Worm (Caenorhabditis elegans) whole organism, young adult: Measurements from ENCODE around the gene stg-1.

ENCODE experiments used
- B0019.2 ChIP-seq: fragments of 200-800 bp; sonication (Bioruptor generic); conservative IDR thresholded peaks from 2 replicates; pipeline ENCODE4 v1.3.6; 2022; ENCODE audit warnings: missing genetic modification reagents, missing genetic modification characterization, missing compliant biosample characterization
- D2030.7 ChIP-seq: fragments of 200-800 bp; sonication (Bioruptor generic); IDR thresholded peaks from 2 replicates; pipeline ENCODE4 v1.3.6; 2022; ENCODE audit warnings: missing genetic modification reagents, missing genetic modification characterization, missing compliant biosample characterization
- F10E7.11 ChIP-seq: sonication (generic microtip); optimal IDR thresholded peaks from 2 replicates; lab custom pipeline; 2017; ENCODE audit warnings: mild to moderate bottlenecking, missing genetic modification characterization, moderate library complexity, missing compliant biosample characterization
- F33H1.4 ChIP-seq: fragments of 200-800 bp; sonication (Bioruptor generic); IDR thresholded peaks from 2 replicates; pipeline ENCODE4 v1.3.6; 2022; ENCODE audit warnings: missing genetic modification reagents, missing genetic modification characterization, missing compliant biosample characterization
- F49E8.2 ChIP-seq: sonication (generic microtip); optimal IDR thresholded peaks from 3 replicates; lab custom pipeline; 2017; ENCODE audit warnings: missing genetic modification characterization, mild to moderate bottlenecking, missing compliant biosample characterization, antibody characterized with exemption, moderate library complexity; ENCODE audit not compliant: insufficient read depth
- F52B5.7 ChIP-seq: sonication (generic microtip); optimal IDR thresholded peaks from 2 replicates; lab custom pipeline; 2016; ENCODE audit warnings: mild to moderate bottlenecking, missing genetic modification characterization, missing compliant biosample characterization
- F55B11.4 ChIP-seq: sonication (generic microtip); optimal IDR thresholded peaks from 2 replicates; lab custom pipeline; 2016; ENCODE audit warnings: missing compliant biosample characterization, missing genetic modification characterization, borderline replicate concordance; ENCODE audit not compliant: insufficient read depth
- ama-1 ChIP-seq, 3 experiments: fragments of 150-350 bp in 1 of 3; sonication (generic microtip) in 2 of 3; optimal IDR thresholded peaks; 2 replicates each; lab custom pipeline; 2014 to 2018; ENCODE audit warnings: missing biosample characterization in 2 of 3, missing genetic modification characterization in 2 of 3, missing genetic modification reagents in 2 of 3
- aptf-2 ChIP-seq: fragments of 200-800 bp; sonication (Bioruptor generic); conservative IDR thresholded peaks from 2 replicates; pipeline ENCODE4 v1.3.6; 2022; ENCODE audit warnings: missing genetic modification reagents, missing genetic modification characterization, missing compliant biosample characterization
- aptf-3 ChIP-seq: fragments of 200-800 bp; sonication (Bioruptor generic); IDR thresholded peaks from 2 replicates; pipeline ENCODE4 v1.3.6; 2022; ENCODE audit warnings: missing genetic modification characterization, missing compliant biosample characterization
- attf-5 ChIP-seq: fragments of 200-800 bp; sonication (Bioruptor generic); optimal IDR thresholded peaks from 2 replicates; lab custom pipeline; 2018; ENCODE audit warnings: mild to moderate bottlenecking, missing genetic modification characterization, missing compliant biosample characterization
- attf-6 ChIP-seq: fragments of 200-800 bp; sonication (Bioruptor generic); IDR thresholded peaks from 2 replicates; pipeline ENCODE4 v1.3.6; 2022; ENCODE audit warnings: missing genetic modification reagents, missing genetic modification characterization, missing compliant biosample characterization
- bed-2 ChIP-seq: fragments of 200-800 bp; sonication (Bioruptor generic); IDR thresholded peaks from 2 replicates; pipeline ENCODE4 v1.3.6; 2022; ENCODE audit warnings: missing genetic modification reagents, missing genetic modification characterization, missing compliant biosample characterization
- cebp-2 ChIP-seq: fragments of 200-800 bp; sonication (Bioruptor generic); IDR thresholded peaks from 2 replicates; pipeline ENCODE4 v1.3.6; 2022; ENCODE audit warnings: missing genetic modification characterization, missing compliant biosample characterization
- ceh-27 ChIP-seq: fragments of 200-800 bp; sonication (Bioruptor generic); optimal IDR thresholded peaks from 2 replicates; lab custom pipeline; 2018; ENCODE audit warnings: mild to moderate bottlenecking, missing genetic modification characterization, moderate library complexity, missing compliant biosample characterization
- die-1 ChIP-seq: sonication (generic microtip); optimal IDR thresholded peaks from 2 replicates; lab custom pipeline; 2016; ENCODE audit warnings: missing genotype, mild to moderate bottlenecking, missing genetic modification characterization, missing compliant biosample characterization
- dox-1 ChIP-seq: fragments of 200-800 bp; sonication (Bioruptor generic); IDR thresholded peaks from 2 replicates; pipeline ENCODE4 v1.3.6; 2022; ENCODE audit warnings: missing genetic modification reagents, missing genetic modification characterization, missing compliant biosample characterization
- egrh-3 ChIP-seq: fragments of 200-800 bp; sonication (Bioruptor generic); IDR thresholded peaks from 2 replicates; pipeline ENCODE4 v1.3.6; 2022; ENCODE audit warnings: missing genetic modification reagents, missing genetic modification characterization, missing compliant biosample characterization
- ekl-4 ChIP-seq: fragments of 200-800 bp; sonication (Bioruptor generic); IDR thresholded peaks from 2 replicates; pipeline ENCODE4 v1.3.6; 2022; ENCODE audit warnings: missing genetic modification reagents, missing genetic modification characterization, missing compliant biosample characterization
- hlh-12 ChIP-seq: sonication (generic microtip); optimal IDR thresholded peaks from 2 replicates; lab custom pipeline; 2016; ENCODE audit warnings: missing genetic modification characterization, missing compliant biosample characterization
- hmg-1.2 ChIP-seq: fragments of 200-800 bp; sonication (Bioruptor generic); IDR thresholded peaks from 2 replicates; pipeline ENCODE4 v1.3.6; 2022; ENCODE audit warnings: missing genetic modification reagents, missing genetic modification characterization, missing compliant biosample characterization
- hmg-20 ChIP-seq: fragments of 200-800 bp; sonication (Bioruptor generic); IDR thresholded peaks from 2 replicates; pipeline ENCODE4 v1.3.6; 2022; ENCODE audit warnings: missing genetic modification reagents, missing genetic modification characterization, missing compliant biosample characterization
- hrde-1 ChIP-seq: sonication (generic microtip); optimal IDR thresholded peaks from 2 replicates; lab custom pipeline; 2016; ENCODE audit warnings: missing genetic modification characterization, mild to moderate bottlenecking, missing compliant biosample characterization, moderate library complexity, missing genotype, missing genetic modification reagents, borderline replicate concordance
- hsf-1 ChIP-seq: fragments of 200-800 bp; sonication (Bioruptor generic); IDR thresholded peaks from 2 replicates; pipeline ENCODE4 v1.3.6; 2022; ENCODE audit warnings: missing genetic modification reagents, missing genetic modification characterization, missing compliant biosample characterization
- let-607 ChIP-seq, 2 experiments: fragments of 200-800 bp in 1 of 2; sonication (Bioruptor generic) in 1 of 2; sonication (generic microtip) in 1 of 2; optimal IDR thresholded peaks; 2 replicates each; lab custom pipeline; 2016 to 2018; ENCODE audit warnings: mild to moderate bottlenecking in 2 of 2, missing compliant biosample characterization in 2 of 2, missing genetic modification characterization in 2 of 2, moderate library complexity in 2 of 2, missing genotype in 1 of 2
- lin-26 ChIP-seq: fragments of 200-800 bp; sonication (Bioruptor generic); IDR thresholded peaks from 2 replicates; pipeline ENCODE4 v1.3.6; 2022; ENCODE audit warnings: missing genetic modification reagents, missing genetic modification characterization, missing compliant biosample characterization
- lin-54 ChIP-seq: fragments of 200-800 bp; sonication (Bioruptor generic); optimal IDR thresholded peaks from 2 replicates; lab custom pipeline; 2018; ENCODE audit warnings: mild to moderate bottlenecking, missing genetic modification characterization, missing compliant biosample characterization
- madf-10 ChIP-seq: sonication (generic microtip); optimal IDR thresholded peaks from 2 replicates; lab custom pipeline; 2016; ENCODE audit warnings: mild to moderate bottlenecking, missing genetic modification characterization, missing compliant biosample characterization
- madf-6 ChIP-seq: fragments of 200-800 bp; sonication (Bioruptor generic); IDR thresholded peaks from 2 replicates; pipeline ENCODE4 v1.3.6; 2022; ENCODE audit warnings: missing genetic modification reagents, missing genetic modification characterization, missing compliant biosample characterization
- nhr-80 ChIP-seq: sonication (generic microtip); optimal IDR thresholded peaks from 2 replicates; lab custom pipeline; 2016; ENCODE audit warnings: missing genetic modification characterization, missing compliant biosample characterization
- nhr-90 ChIP-seq: sonication (generic microtip); optimal IDR thresholded peaks from 2 replicates; lab custom pipeline; 2016; ENCODE audit warnings: missing genotype, mild to moderate bottlenecking, missing genetic modification characterization, missing compliant biosample characterization
- pbrm-1 ChIP-seq: fragments of 200-800 bp; sonication (Bioruptor generic); IDR thresholded peaks from 2 replicates; pipeline ENCODE4 v1.3.6; 2022; ENCODE audit warnings: missing genetic modification reagents, missing genetic modification characterization, missing compliant biosample characterization
- repo-1 ChIP-seq: sonication (generic microtip); optimal IDR thresholded peaks from 2 replicates; lab custom pipeline; 2017; ENCODE audit warnings: mild to moderate bottlenecking, missing genetic modification characterization, missing compliant biosample characterization
- sdz-38 ChIP-seq: sonication (generic microtip); optimal IDR thresholded peaks from 2 replicates; lab custom pipeline; 2016; ENCODE audit warnings: missing genotype, missing genetic modification characterization, missing compliant biosample characterization
- snpc-3.4 ChIP-seq: sonication (generic microtip); optimal IDR thresholded peaks from 2 replicates; lab custom pipeline; 2017; ENCODE audit warnings: missing genetic modification characterization, mild to moderate bottlenecking, missing compliant biosample characterization, antibody characterized with exemption, moderate library complexity, missing genotype, missing genetic modification reagents
- snpc-4 ChIP-seq, 5 experiments: fragments of 150-350 bp in 1 of 5; sonication (generic microtip) in 4 of 5; optimal IDR thresholded peaks; 2 replicates each; lab custom pipeline; 2014 to 2018; ENCODE audit warnings: missing genetic modification characterization in 5 of 5, missing biosample characterization in 3 of 5, antibody characterized with exemption in 2 of 5, mild to moderate bottlenecking in 2 of 5, missing compliant biosample characterization in 2 of 5, missing genotype in 2 of 5, moderate library complexity in 2 of 5, missing genetic modification reagents in 1 of 5
- tbp1 ChIP-seq: fragments of 200-800 bp; sonication (Bioruptor generic); optimal IDR thresholded peaks from 2 replicates; lab custom pipeline; 2018; ENCODE audit warnings: mild to moderate bottlenecking, missing genetic modification characterization, missing compliant biosample characterization
- tbx-9 ChIP-seq: sonication (generic microtip); optimal IDR thresholded peaks from 2 replicates; lab custom pipeline; 2016; ENCODE audit warnings: borderline replicate concordance, missing genetic modification characterization, inconsistent platforms, missing compliant biosample characterization
- ztf-22 ChIP-seq: fragments of 200-800 bp; sonication (Bioruptor generic); optimal IDR thresholded peaks from 2 replicates; lab custom pipeline; 2018; ENCODE audit warnings: mild to moderate bottlenecking, missing genetic modification characterization, moderate library complexity, missing compliant biosample characterization
- ztf-28 ChIP-seq: fragments of 200-800 bp; sonication (Bioruptor generic); IDR thresholded peaks from 2 replicates; pipeline ENCODE4 v1.3.6; 2022; ENCODE audit warnings: missing genetic modification reagents, missing genetic modification characterization, missing compliant biosample characterization
- ztf-3 ChIP-seq: fragments of 200-800 bp; sonication (Bioruptor generic); optimal IDR thresholded peaks from 2 replicates; lab custom pipeline; 2018; ENCODE audit warnings: mild to moderate bottlenecking, missing genetic modification characterization, missing compliant biosample characterization
- ztf-6 ChIP-seq: fragments of 200-800 bp; sonication (Bioruptor generic); IDR thresholded peaks from 2 replicates; pipeline ENCODE4 v1.3.6; 2022; ENCODE audit warnings: missing genetic modification reagents, missing genetic modification characterization, missing compliant biosample characterization

The stg-1 gene

ce11 chrII:10099072-10099471 lies 38.6 kb upstream of the stg-1 start:
- TF ChIP-seq attf-6 = no peak
- TF ChIP-seq sdz-38 (tag; lab: Kevin White, UChicago) = no peak
- no peak for TF ChIP-seq bed-2 (GFP tag; lab: Robert Waterston, UW)
- TF ChIP-seq egrh-3 (GFP tag; lab: Robert Waterston, UW) = no peak
- TF ChIP-seq madf-6 (GFP tag; lab: Robert Waterston, UW) = no peak
- TF ChIP-seq snpc-3.4 (tag; lab: Kevin White, UChicago) = no peak
- no peak for TF ChIP-seq ztf-22 (GFP tag; lab: Kevin White, UChicago)
- no peak for TF ChIP-seq lin-54 (GFP tag; lab: Kevin White, UChicago)
- TF ChIP-seq nhr-80 (tag; lab: Kevin White, UChicago) = no peak
- TF ChIP-seq aptf-3 = no peak
- no peak for TF ChIP-seq ceh-27 (GFP tag; lab: Kevin White, UChicago)
- no peak for TF ChIP-seq D2030.7 (GFP tag; lab: Robert Waterston, UW)
- no peak for TF ChIP-seq let-607 (tag; optimal IDR thresholded peaks at IDR 0.05; lab: Kevin White, UChicago)
- TF ChIP-seq tbp1 (GFP tag; lab: Kevin White, UChicago) = no peak
- TF ChIP-seq ztf-6 (GFP tag; lab: Robert Waterston, UW) = no peak
- TF ChIP-seq F55B11.4 (tag; lab: Kevin White, UChicago) = no peak

ce11 chrII:10098428-10098827 lies 38.0 kb upstream of the stg-1 start:
- no peak for TF ChIP-seq nhr-90
- TF ChIP-seq hlh-12 (tag; lab: Kevin White, UChicago) = no peak
- TF ChIP-seq hmg-1.2 (GFP tag; lab: Robert Waterston, UW) = 0 out of 2 replicates have a peak, but pooled peaks have one; percentile 14
- TF ChIP-seq madf-10 (tag; lab: Kevin White, UChicago) = no peak
- peak; percentile 50 for TF ChIP-seq repo-1
- no peak for TF ChIP-seq ztf-3 (GFP tag; lab: Kevin White, UChicago)
- no peak for TF ChIP-seq hmg-20 (GFP tag; lab: Robert Waterston, UW)
- TF ChIP-seq F52B5.7 (tag; lab: Kevin White, UChicago) = peak; percentile 51
- TF ChIP-seq lin-26 (GFP tag; lab: Robert Waterston, UW) = peak; percentile 41; the same call in 1 of the 2 replicates
- TF ChIP-seq egrh-3 (GFP tag; lab: Robert Waterston, UW) = no peak
- TF ChIP-seq F49E8.2 (tag; lab: Kevin White, UChicago) = peak; percentile 47
- peak; percentile 63; the same call in 1 of the 2 replicates for TF ChIP-seq ekl-4 (GFP tag; lab: Robert Waterston, UW)
- 0 out of 2 replicates have a peak, but pooled peaks have one; percentile 17 for TF ChIP-seq pbrm-1 (GFP tag; lab: Robert Waterston, UW)
- TF ChIP-seq ztf-28 (GFP tag; lab: Robert Waterston, UW) = no peak
- TF ChIP-seq die-1 (tag; lab: Kevin White, UChicago) = peak; percentile 21
- TF ChIP-seq tbx-9 (tag; lab: Kevin White, UChicago) = no peak
- peak; percentile 38; the same call in 1 of the 2 replicates for TF ChIP-seq madf-6 (GFP tag; lab: Robert Waterston, UW)
- TF ChIP-seq hsf-1 (GFP tag; lab: Robert Waterston, UW) = peak; percentile 49; the same call in 1 of the 2 replicates
- TF ChIP-seq aptf-2 (GFP tag; lab: Robert Waterston, UW) = no peak
- TF ChIP-seq ama-1 (optimal IDR thresholded peaks at IDR 0.05; lab: Kevin White, UChicago) = no peak
- TF ChIP-seq ama-1 (GFP tag; optimal IDR thresholded peaks at IDR 0.05; lab: Kevin White, UChicago) = no peak
- TF ChIP-seq hrde-1 (tag; lab: Kevin White, UChicago) = peak; percentile 12
- TF ChIP-seq attf-5 (GFP tag; lab: Kevin White, UChicago) = no peak
- peak; percentile 11 for TF ChIP-seq F10E7.11 (tag; lab: Kevin White, UChicago)
- TF ChIP-seq dox-1 (GFP tag; lab: Robert Waterston, UW) = no peak
- TF ChIP-seq B0019.2 (GFP tag; lab: Robert Waterston, UW) = no peak
- no peak for TF ChIP-seq cebp-2 (GFP tag; lab: Robert Waterston, UW)
- TF ChIP-seq snpc-4 (GFP tag; optimal IDR thresholded peaks at IDR 0.05; lab: Kevin White, UChicago) = no peak
- no peak for TF ChIP-seq snpc-4 (tag; optimal IDR thresholded peaks at IDR 0.05; lab: Kevin White, UChicago)
- TF ChIP-seq F33H1.4 (GFP tag; lab: Robert Waterston, UW) = peak; percentile 8; the same call in 1 of the 2 replicates
